Worm (Caenorhabditis elegans) whole organism, late embryonic: Measurements from ENCODE around the gene F46H5.2.

Experiments used
- C08G9.2 ChIP-seq: sonication (generic microtip); optimal IDR thresholded peaks from 2 replicates; lab custom pipeline; 2016; ENCODE audit warnings: mild to moderate bottlenecking, missing genetic modification characterization, moderate library complexity, missing compliant biosample characterization
- ahr-1 ChIP-seq: sonication (generic microtip); optimal IDR thresholded peaks from 2 replicates; lab custom pipeline; 2016; ENCODE audit warnings: missing genetic modification characterization, missing compliant biosample characterization
- ceh-30 ChIP-seq: fragments of 150-350 bp; optimal IDR thresholded peaks from 2 replicates; lab custom pipeline; 2014; ENCODE audit warnings: missing biosample characterization, missing genetic modification characterization
- ceh-9 ChIP-seq: sonication (generic microtip); optimal IDR thresholded peaks from 2 replicates; lab custom pipeline; 2016; ENCODE audit warnings: mild to moderate bottlenecking, missing genetic modification characterization, inconsistent platforms, missing compliant biosample characterization
- dve-1 ChIP-seq: sonication (generic microtip); optimal IDR thresholded peaks from 2 replicates; lab custom pipeline; 2017; ENCODE audit warnings: antibody characterized with exemption, mild to moderate bottlenecking, missing genetic modification characterization, missing compliant biosample characterization
- elt-4 ChIP-seq: sonication (generic microtip); optimal IDR thresholded peaks from 2 replicates; lab custom pipeline; 2016; ENCODE audit warnings: missing genetic modification characterization, missing compliant biosample characterization
- gmeb-2 ChIP-seq: sonication (generic microtip); optimal IDR thresholded peaks from 2 replicates; lab custom pipeline; 2016; ENCODE audit warnings: missing genetic modification characterization, inconsistent platforms, missing compliant biosample characterization
- hlh-30 ChIP-seq: sonication (generic microtip); optimal IDR thresholded peaks from 2 replicates; lab custom pipeline; 2017; ENCODE audit warnings: antibody characterized with exemption, missing genetic modification characterization, missing compliant biosample characterization; ENCODE audit not compliant: insufficient read depth
- madf-2 ChIP-seq: sonication (generic microtip); optimal IDR thresholded peaks from 2 replicates; lab custom pipeline; 2017; ENCODE audit warnings: missing genetic modification characterization, missing compliant biosample characterization
- nfya-1 ChIP-seq: sonication (generic microtip); optimal IDR thresholded peaks from 2 replicates; lab custom pipeline; 2017; ENCODE audit warnings: missing genetic modification characterization, mild to moderate bottlenecking, missing compliant biosample characterization, antibody characterized with exemption, moderate library complexity
- pax-1 ChIP-seq: fragments of 150-350 bp; optimal IDR thresholded peaks from 2 replicates; lab custom pipeline; 2014; ENCODE audit warnings: missing biosample characterization, missing genetic modification characterization
- pha-4 ChIP-seq: fragments of 150-350 bp; optimal IDR thresholded peaks from 2 replicates; lab custom pipeline; 2018; ENCODE audit warnings: missing biosample characterization, missing genetic modification reagents, missing genetic modification characterization
- sox-2 ChIP-seq: fragments of 200-800 bp; sonication (Bioruptor generic); IDR thresholded peaks from 2 replicates; pipeline ENCODE4 v1.3.6; 2022; ENCODE audit warnings: missing genetic modification reagents, missing genetic modification characterization, missing compliant biosample characterization

DNA sequence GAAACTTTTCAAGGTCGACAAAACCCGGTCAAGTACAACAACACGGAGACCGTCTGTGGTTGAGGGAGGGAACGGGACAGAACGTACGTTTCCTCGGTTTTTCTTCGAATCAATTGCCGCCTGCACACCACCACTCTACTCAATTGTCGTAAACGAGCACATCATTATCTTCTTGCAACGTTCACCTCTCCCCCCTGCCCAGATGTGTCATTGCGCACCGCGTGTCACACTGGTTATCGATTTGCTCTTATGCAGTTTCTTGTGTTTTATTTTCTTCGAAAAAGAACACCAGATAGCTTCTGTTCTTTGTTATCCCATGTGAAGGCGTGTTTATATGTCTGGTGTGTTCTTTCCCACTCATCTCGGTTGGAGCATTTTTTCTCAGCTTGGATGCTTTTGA is 24.1 kb downstream of the F46H5.2 start:
- TF ChIP-seq pha-4 (tag; lab: Kevin White, UChicago) (no peak), ceh-30 (tag; lab: Kevin White, UChicago) (no peak), dve-1 (tag; lab: Kevin White, UChicago) (no peak), C08G9.2 (no peak), hlh-30 (tag; lab: Kevin White, UChicago) (no peak), pax-1 (tag; lab: Kevin White, UChicago) (no peak), gmeb-2 (tag; lab: Kevin White, UChicago) (no peak), elt-4 (no peak), sox-2 (GFP tag; lab: Robert Waterston, UW) (no peak), nfya-1 (tag; lab: Kevin White, UChicago) (no peak), madf-2 (tag; lab: Kevin White, UChicago) (no peak), ahr-1 (tag; lab: Kevin White, UChicago) (no peak), ceh-9 (tag; lab: Kevin White, UChicago) (no peak)
